Worm (Caenorhabditis elegans) whole organism, L4/young adult: ENCODE data around the gene F08D12.3.

ENCODE experiments used
- W03F9.2 ChIP-seq: fragments of 150-350 bp; optimal IDR thresholded peaks from 2 replicates; lab custom pipeline; 2014; ENCODE audit warnings: missing biosample characterization, missing genetic modification characterization
- him-1 ChIP-seq: sonication (generic microtip); optimal IDR thresholded peaks from 2 replicates; lab custom pipeline; 2016; ENCODE audit warnings: missing genotype, missing genetic modification reagents, missing genetic modification characterization, missing compliant biosample characterization

DNA sequence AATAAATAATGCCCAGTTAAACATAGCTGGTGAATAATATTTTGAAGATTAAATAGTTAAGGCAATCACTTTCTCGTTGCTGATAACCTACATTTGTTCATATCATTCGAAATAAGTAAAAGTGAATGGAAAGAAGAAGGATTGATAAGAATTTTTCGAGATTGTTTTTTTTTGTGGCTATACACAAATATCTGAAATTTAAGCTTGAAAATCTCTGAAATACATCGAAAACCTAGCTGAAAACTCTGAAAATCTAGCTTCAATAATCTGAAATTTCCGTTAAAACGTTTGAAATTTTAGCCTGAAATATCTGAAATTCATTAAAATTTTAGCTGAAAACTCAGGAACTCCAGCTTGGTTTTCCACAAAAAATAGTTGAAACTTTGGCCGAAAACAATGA lies 39.7 kb upstream of the F08D12.3 start, which contains the start of gene T05A8.6:
- TF ChIP-seq him-1 (no peak), W03F9.2 (no peak)
